Worm (Caenorhabditis elegans): ENCODE results near the gene oac-41.
A peak's percentile ranks its signal among the peaks of the same experiment; 100 is the strongest.

oac-41 gene

ce11 chrV:9065915-9066314 is 43.9 kb upstream of the oac-41 start (continued):
- TF ChIP-seq rpc-1 (optimal IDR thresholded peaks at IDR 0.05) = no peak
- no peak for TF ChIP-seq rpc-1 (tag; optimal IDR thresholded peaks at IDR 0.05)
- TF ChIP-seq somi-1 (GFP tag; optimal IDR thresholded peaks at IDR 0.05) = no peak
- TF ChIP-seq chd-7 (tag; optimal IDR thresholded peaks at IDR 0.05) = no peak
- TF ChIP-seq attf-6 (GFP tag; IDR thresholded peaks at IDR 0.05) = no peak
- no peak for TF ChIP-seq T26A5.8 (tag; optimal IDR thresholded peaks at IDR 0.05)
- no peak for TF ChIP-seq tbp1 (GFP tag; optimal IDR thresholded peaks at IDR 0.05)

- TF ChIP-seq cebp-1 (GFP tag; IDR thresholded peaks at IDR 0.05) (no peak), cebp-1 (tag; optimal IDR thresholded peaks at IDR 0.05) (peak; percentile 76), ceh-91 (GFP tag; IDR thresholded peaks at IDR 0.05) (no peak)
Observed at ce11 chrV:9065001-9065400, 43.0 kb upstream of the oac-41 start.

- TF ChIP-seq dpff-1 (tag; optimal IDR thresholded peaks at IDR 0.05) = no peak
- no peak for TF ChIP-seq tlf-1 (GFP tag; optimal IDR thresholded peaks at IDR 0.05)
- TF ChIP-seq egl-18 (GFP tag; IDR thresholded peaks at IDR 0.05) = no peak
- TF ChIP-seq lsy-27 (tag; optimal IDR thresholded peaks at IDR 0.05; ENCODE audit: borderline replicate concordance, insufficient read depth) = no peak
- TF ChIP-seq B0336.3 (GFP tag; IDR thresholded peaks at IDR 0.05) = no peak
Observed at ce11 chrV:9063134-9063533, 41.2 kb upstream of the oac-41 start.

ce11 chrV:9062341-9062740 is 40.4 kb upstream of the oac-41 start, which contains the start of gene C25E10.12:
Gene C25E10.12, minus strand, starts transcription at chrV:9062441.
- no peak for TF ChIP-seq nfya-1 (tag; optimal IDR thresholded peaks at IDR 0.05; ENCODE audit: borderline replicate concordance, insufficient read depth)
- TF ChIP-seq lsy-27 (tag; optimal IDR thresholded peaks at IDR 0.05; ENCODE audit: borderline replicate concordance, insufficient read depth) = no peak
- TF ChIP-seq hlh-12 (tag; optimal IDR thresholded peaks at IDR 0.05) = no peak
- TF ChIP-seq zim-3 (tag; optimal IDR thresholded peaks at IDR 0.05) = no peak
- no peak for TF ChIP-seq F39B2.1 (GFP tag; IDR thresholded peaks at IDR 0.05)
- TF ChIP-seq B0336.3 (GFP tag; IDR thresholded peaks at IDR 0.05) = no peak
- no peak for TF ChIP-seq Y53G8AR.9 (GFP tag; conservative IDR thresholded peaks at IDR 0.05)
- no peak for TF ChIP-seq zfh-2 (GFP tag; conservative IDR thresholded peaks at IDR 0.05)
- no peak for TF ChIP-seq dpff-1 (tag; optimal IDR thresholded peaks at IDR 0.05)
- TF ChIP-seq ceh-40 (GFP tag; IDR thresholded peaks at IDR 0.05) = no peak
- no peak for TF ChIP-seq mel-28 (tag; optimal IDR thresholded peaks at IDR 0.05; ENCODE audit: borderline replicate concordance)
- no peak for TF ChIP-seq B0035.1 (tag; optimal IDR thresholded peaks at IDR 0.05)
- no peak for TF ChIP-seq aptf-3 (GFP tag; IDR thresholded peaks at IDR 0.05)
- TF ChIP-seq hmg-20 (GFP tag; IDR thresholded peaks at IDR 0.05) = no peak
- no peak for TF ChIP-seq fkh-3 (tag; optimal IDR thresholded peaks at IDR 0.05)
- TF ChIP-seq F22D6.2 (tag; optimal IDR thresholded peaks at IDR 0.05) = no peak
- no peak for TF ChIP-seq egl-44 (GFP tag; IDR thresholded peaks at IDR 0.05)
- TF ChIP-seq ceh-100 (GFP tag; IDR thresholded peaks at IDR 0.05) = no peak
- TF ChIP-seq ccch-3 (GFP tag; optimal IDR thresholded peaks at IDR 0.05) = no peak
- no peak for TF ChIP-seq lin-54 (GFP tag; optimal IDR thresholded peaks at IDR 0.05)

- TF ChIP-seq him-1 (tag; optimal IDR thresholded peaks at IDR 0.05) (no peak), hlh-12 (tag; optimal IDR thresholded peaks at IDR 0.05) (no peak), unc-62 (GFP tag; optimal IDR thresholded peaks at IDR 0.05) (no peak), madf-6 (GFP tag; IDR thresholded peaks at IDR 0.05) (no peak), lin-40 (tag; optimal IDR thresholded peaks at IDR 0.05) (no peak), egl-44 (GFP tag; IDR thresholded peaks at IDR 0.05) (no peak), tbx-9 (tag; optimal IDR thresholded peaks at IDR 0.05; ENCODE audit: borderline replicate concordance) (no peak)
Observed at ce11 chrV:9059468-9059867, 37.5 kb upstream of the oac-41 start, which contains the start of the genes C25E10.16 and C25E10.13. Gene C25E10.16, minus strand, starts transcription at chrV:9059568. Gene C25E10.13, plus strand, starts transcription at chrV:9059723.

Data from whole organism, young adult.